Fruit fly (Drosophila melanogaster): ENCODE measurements around the gene CG13458.

- TF ChIP-seq psq (optimal IDR thresholded peaks at IDR 0.05) (no peak), pan (optimal IDR thresholded peaks at IDR 0.05) (no peak), CG8478 (optimal IDR thresholded peaks at IDR 0.05) (no peak)
Observed at dm6 chr3L:15125717-15126116, 12.4 kb downstream of the CG13458 start.
